Fruit fly (Drosophila melanogaster) whole organism, embryonic: ENCODE data around the gene CG42784.

Source experiments
- ATbp ChIP-seq: fragments of 200-800 bp; sonication (Bioruptor generic); optimal IDR thresholded peaks from 2 replicates; lab custom pipeline; 2017; ENCODE audit warnings: missing biosample characterization, mild to moderate bottlenecking, missing genetic modification characterization, missing genetic modification reagents
- Atf6 ChIP-seq: fragments of 200-800 bp; sonication (Bioruptor generic); IDR thresholded peaks from 2 replicates; pipeline ENCODE4 v1.3.6; 2022; ENCODE audit warnings: missing biosample characterization, missing genetic modification characterization
- CG10147 ChIP-seq: fragments of 200-800 bp; sonication (Bioruptor generic); optimal IDR thresholded peaks from 2 replicates; lab custom pipeline; 2019; ENCODE audit warnings: missing biosample characterization, mild to moderate bottlenecking, missing genetic modification characterization, moderate library complexity
- CG10565 ChIP-seq: fragments of 200-800 bp; sonication (Bioruptor generic); optimal IDR thresholded peaks from 3 replicates; lab custom pipeline; 2016; ENCODE audit warnings: missing biosample characterization, mild to moderate bottlenecking, missing genetic modification characterization
- CG13296 ChIP-seq: fragments of 200-800 bp; sonication (Bioruptor generic); optimal IDR thresholded peaks from 3 replicates; lab custom pipeline; 2018; ENCODE audit warnings: missing biosample characterization, mild to moderate bottlenecking, missing genetic modification characterization
- CG13424 ChIP-seq: fragments of 200-800 bp; sonication (Bioruptor generic); optimal IDR thresholded peaks from 2 replicates; lab custom pipeline; 2019; ENCODE audit warnings: missing biosample characterization, mild to moderate bottlenecking, missing genetic modification characterization, moderate library complexity
- CG14710 ChIP-seq: fragments of 200-800 bp; sonication (Bioruptor generic); optimal IDR thresholded peaks from 3 replicates; lab custom pipeline; 2019; ENCODE audit warnings: missing biosample characterization, mild to moderate bottlenecking, missing genetic modification characterization, moderate library complexity
- CG1602 ChIP-seq: fragments of 200-800 bp; sonication (Bioruptor generic); optimal IDR thresholded peaks from 3 replicates; lab custom pipeline; 2016; ENCODE audit warnings: missing biosample characterization, missing genetic modification characterization
- CG17829 ChIP-seq: fragments of 200-800 bp; optimal IDR thresholded peaks from 2 replicates; lab custom pipeline; 2019; ENCODE audit warnings: missing biosample characterization, mild to moderate bottlenecking, missing genetic modification characterization, moderate library complexity
- CG2712 ChIP-seq: fragments of 200-800 bp; optimal IDR thresholded peaks from 3 replicates; lab custom pipeline; 2019; ENCODE audit warnings: missing biosample characterization, mild to moderate bottlenecking, missing genetic modification characterization, moderate library complexity
- CG5953 ChIP-seq: fragments of 200-800 bp; sonication (Bioruptor generic); IDR thresholded peaks from 2 replicates; pipeline ENCODE4 v1.3.6; 2022; ENCODE audit warnings: missing biosample characterization, missing genetic modification characterization
- CG6813 ChIP-seq: fragments of 200-800 bp; sonication (Bioruptor generic); optimal IDR thresholded peaks from 2 replicates; lab custom pipeline; 2017; ENCODE audit warnings: missing biosample characterization, missing genetic modification characterization, mild to moderate bottlenecking, moderate library complexity, missing genetic modification reagents
- CG7556 ChIP-seq: fragments of 200-800 bp; sonication (Bioruptor generic); optimal IDR thresholded peaks from 2 replicates; lab custom pipeline; 2017; ENCODE audit warnings: missing biosample characterization, mild to moderate bottlenecking, missing genetic modification characterization
- CG7928 ChIP-seq: fragments of 200-800 bp; sonication (Bioruptor generic); optimal IDR thresholded peaks from 2 replicates; lab custom pipeline; 2017; ENCODE audit warnings: missing biosample characterization, mild to moderate bottlenecking, missing genetic modification characterization
- CG8359 ChIP-seq: fragments of 200-800 bp; sonication (Bioruptor generic); optimal IDR thresholded peaks from 2 replicates; lab custom pipeline; 2017; ENCODE audit warnings: missing biosample characterization, mild to moderate bottlenecking, missing genetic modification characterization, borderline replicate concordance
- Dp ChIP-seq: fragments of 200-800 bp; sonication (Bioruptor generic); optimal IDR thresholded peaks from 2 replicates; lab custom pipeline; 2018; ENCODE audit warnings: missing biosample characterization, mild to moderate bottlenecking, missing genetic modification characterization, moderate library complexity
- E2f1 ChIP-seq: fragments of 200-800 bp; sonication (Bioruptor generic); IDR thresholded peaks from 2 replicates; pipeline ENCODE4 v1.3.6; 2022; ENCODE audit warnings: missing biosample characterization, missing genetic modification characterization
- Ets97D ChIP-seq: fragments of 200-800 bp; sonication (Bioruptor generic); optimal IDR thresholded peaks from 3 replicates; lab custom pipeline; 2016; ENCODE audit warnings: missing biosample characterization, missing genetic modification characterization
- Hr51 ChIP-seq, 2 experiments: fragments of 200-800 bp; sonication (Bioruptor generic); optimal IDR thresholded peaks; 2 replicates in 1 of 2; 3 replicates in 1 of 2; lab custom pipeline; 2016 to 2018; ENCODE audit warnings: missing biosample characterization in 2 of 2, missing genetic modification characterization in 2 of 2, mild to moderate bottlenecking in 1 of 2, moderate library complexity in 1 of 2
- Jarid2 ChIP-seq: fragments of 200-800 bp; sonication (Bioruptor generic); optimal IDR thresholded peaks from 3 replicates; lab custom pipeline; 2017; ENCODE audit warnings: mild to moderate bottlenecking, missing biosample characterization, missing genetic modification reagents, missing genetic modification characterization
- MBD-R2 ChIP-seq: fragments of 200-800 bp; sonication (Bioruptor generic); IDR thresholded peaks from 2 replicates; pipeline ENCODE4 v1.3.6; 2022; ENCODE audit warnings: missing biosample characterization, missing genetic modification characterization
- Mes4 ChIP-seq: fragments of 200-800 bp; sonication (Bioruptor generic); optimal IDR thresholded peaks from 2 replicates; lab custom pipeline; 2016; ENCODE audit warnings: missing biosample characterization, missing genetic modification characterization
- NFAT ChIP-seq: fragments of 200-800 bp; sonication (Bioruptor generic); IDR thresholded peaks from 2 replicates; pipeline ENCODE4 v1.3.6; 2022; ENCODE audit warnings: missing biosample characterization, missing genetic modification characterization
- Ravus ChIP-seq: fragments of 200-800 bp; sonication (Bioruptor generic); IDR thresholded peaks from 2 replicates; pipeline ENCODE4 v1.3.6; 2022; ENCODE audit warnings: missing biosample characterization, missing genetic modification characterization
- Rfx ChIP-seq: fragments of 200-800 bp; sonication (Bioruptor generic); IDR thresholded peaks from 2 replicates; pipeline ENCODE4 v1.3.6; 2022; ENCODE audit warnings: missing biosample characterization, missing genetic modification characterization
- Usf ChIP-seq: fragments of 200-800 bp; sonication (Bioruptor generic); optimal IDR thresholded peaks from 2 replicates; lab custom pipeline; 2017; ENCODE audit warnings: missing genotype, missing biosample characterization, missing genetic modification characterization
- bigmax ChIP-seq: fragments of 200-800 bp; sonication (Bioruptor generic); optimal IDR thresholded peaks from 2 replicates; lab custom pipeline; 2018; ENCODE audit warnings: missing biosample characterization, mild to moderate bottlenecking, missing genetic modification characterization
- bowl ChIP-seq: fragments of 200-800 bp; sonication (Bioruptor generic); IDR thresholded peaks from 2 replicates; pipeline ENCODE4 v1.3.6; 2022; ENCODE audit warnings: missing biosample characterization, missing genetic modification characterization
- btn ChIP-seq: fragments of 200-800 bp; sonication (Bioruptor generic); optimal IDR thresholded peaks from 2 replicates; lab custom pipeline; 2016; ENCODE audit warnings: missing biosample characterization, missing genetic modification characterization
- caup ChIP-seq: fragments of 200-800 bp; sonication (Bioruptor generic); optimal IDR thresholded peaks from 3 replicates; lab custom pipeline; 2017; ENCODE audit warnings: missing biosample characterization, mild to moderate bottlenecking, missing genetic modification characterization, moderate library complexity; ENCODE audit not compliant: severe bottlenecking
- ci ChIP-seq: fragments of 200-800 bp; sonication (Bioruptor generic); IDR thresholded peaks from 3 replicates; pipeline ENCODE4 v1.3.6; 2022; ENCODE audit warnings: missing biosample characterization, missing genetic modification characterization
- disco-r ChIP-seq: fragments of 200-800 bp; sonication (Bioruptor generic); optimal IDR thresholded peaks from 2 replicates; lab custom pipeline; 2016; ENCODE audit warnings: missing biosample characterization, missing genetic modification characterization
- dmrt11E ChIP-seq: fragments of 200-800 bp; sonication (Bioruptor generic); optimal IDR thresholded peaks from 3 replicates; lab custom pipeline; 2018; ENCODE audit warnings: missing biosample characterization, mild to moderate bottlenecking, missing genetic modification characterization, moderate library complexity
- esg ChIP-seq: fragments of 200-800 bp; sonication (Bioruptor generic); conservative IDR thresholded peaks from 2 replicates; pipeline ENCODE4 v1.3.6; 2022; ENCODE audit warnings: missing biosample characterization, missing genetic modification characterization
- gce ChIP-seq: fragments of 200-800 bp; sonication (Bioruptor generic); IDR thresholded peaks from 3 replicates; pipeline ENCODE4 v1.3.6; 2022; ENCODE audit warnings: missing biosample characterization, missing genetic modification characterization
- grn ChIP-seq: fragments of 200-800 bp; sonication (Bioruptor generic); optimal IDR thresholded peaks from 3 replicates; lab custom pipeline; 2017; ENCODE audit warnings: missing biosample characterization, missing genetic modification characterization
- ind ChIP-seq: fragments of 200-800 bp; sonication (Bioruptor generic); optimal IDR thresholded peaks from 3 replicates; lab custom pipeline; 2016; ENCODE audit warnings: missing biosample characterization, missing genetic modification characterization
- kay ChIP-seq: fragments of 200-800 bp; sonication (Bioruptor generic); optimal IDR thresholded peaks from 2 replicates; lab custom pipeline; 2016; ENCODE audit warnings: missing biosample characterization, missing genetic modification characterization
- lab ChIP-seq: fragments of 200-800 bp; sonication (Bioruptor generic); optimal IDR thresholded peaks from 3 replicates; lab custom pipeline; 2017; ENCODE audit warnings: missing biosample characterization, missing genetic modification characterization, mild to moderate bottlenecking, moderate library complexity, missing genetic modification reagents
- lilli ChIP-seq: fragments of 200-800 bp; sonication (Bioruptor generic); optimal IDR thresholded peaks from 3 replicates; lab custom pipeline; 2016; ENCODE audit warnings: missing biosample characterization, missing genetic modification characterization
- lmd ChIP-seq: fragments of 200-800 bp; sonication (Bioruptor generic); IDR thresholded peaks from 2 replicates; pipeline ENCODE4 v1.3.6; 2022; ENCODE audit warnings: missing biosample characterization, missing genetic modification characterization
- mam ChIP-seq: fragments of 200-800 bp; sonication (Bioruptor generic); optimal IDR thresholded peaks from 3 replicates; lab custom pipeline; 2016; ENCODE audit warnings: missing biosample characterization, missing genetic modification characterization
- nom ChIP-seq: fragments of 200-800 bp; sonication (Bioruptor generic); optimal IDR thresholded peaks from 2 replicates; lab custom pipeline; 2017; ENCODE audit warnings: missing biosample characterization, missing genetic modification characterization, mild to moderate bottlenecking, moderate library complexity, missing genetic modification reagents
- onecut ChIP-seq: fragments of 200-800 bp; sonication (Bioruptor generic); IDR thresholded peaks from 2 replicates; pipeline ENCODE4 v1.3.6; 2022; ENCODE audit warnings: missing biosample characterization, missing genetic modification characterization
- repo ChIP-seq: fragments of 200-800 bp; sonication (Bioruptor generic); optimal IDR thresholded peaks from 2 replicates; lab custom pipeline; 2016; ENCODE audit warnings: missing biosample characterization, missing genetic modification characterization
- sens-2 ChIP-seq: fragments of 200-800 bp; sonication (Bioruptor generic); IDR thresholded peaks from 2 replicates; pipeline ENCODE4 v1.3.6; 2022; ENCODE audit warnings: missing biosample characterization, missing genetic modification characterization
- tio ChIP-seq: fragments of 200-800 bp; sonication (Bioruptor generic); optimal IDR thresholded peaks from 2 replicates; lab custom pipeline; 2017; ENCODE audit warnings: missing biosample characterization, missing genetic modification characterization, inconsistent platforms
- unc-4 ChIP-seq: fragments of 200-800 bp; sonication (Bioruptor generic); IDR thresholded peaks from 2 replicates; pipeline ENCODE4 v1.3.6; 2022; ENCODE audit warnings: missing biosample characterization, missing genetic modification characterization; ENCODE audit not compliant: partially characterized antibody
- zfh1 ChIP-seq: fragments of 200-800 bp; sonication (Bioruptor generic); IDR thresholded peaks from 3 replicates; pipeline ENCODE4 v1.3.6; 2022; ENCODE audit warnings: missing biosample characterization, missing genetic modification characterization

CG42784 gene

dm6 chr2L:13514945-13515687 lies 99.9 kb downstream of the CG42784 start (continued):
- TF ChIP-seq CG8359 (GFP tag; lab: Kevin White, UChicago) = peak; percentile 17
- peak; percentile 72 for TF ChIP-seq Ets97D (GFP tag; lab: Kevin White, UChicago)
- TF ChIP-seq Atf6 = peak; percentile 58; the same call in 1 of the 2 replicates
- TF ChIP-seq caup (GFP tag; lab: Kevin White, UChicago) = peak; percentile 50
- TF ChIP-seq mam = peak; percentile 80
- TF ChIP-seq CG1602 (GFP tag; lab: Kevin White, UChicago) = peak; percentile 50
- no peak for TF ChIP-seq nom (GFP tag; lab: Kevin White, UChicago)
- TF ChIP-seq ATbp = peak; percentile 0
- peak; percentile 64 for TF ChIP-seq btn
- peak; percentile 79 for TF ChIP-seq Rfx (GFP tag; lab: Robert Waterston, UW)
- no peak for TF ChIP-seq bigmax (GFP tag; lab: Kevin White, UChicago)
- peak; percentile 82 for TF ChIP-seq lab (GFP tag; lab: Kevin White, UChicago)
- peak; percentile 64 for TF ChIP-seq CG10147 (GFP tag; lab: Kevin White, UChicago)
- peak; percentile 82 for TF ChIP-seq E2f1 (GFP tag; lab: Robert Waterston, UW)
- peak; percentile 58 for TF ChIP-seq CG14710
- TF ChIP-seq CG5953 (GFP tag; lab: Robert Waterston, UW) = no peak
- peak; percentile 3 for TF ChIP-seq CG10565
- TF ChIP-seq tio (GFP tag; lab: Kevin White, UChicago) = peak; percentile 9
- TF ChIP-seq sens-2 (GFP tag; lab: Robert Waterston, UW) = no peak
- peak; percentile 66 for TF ChIP-seq NFAT (GFP tag; lab: Robert Waterston, UW)
- TF ChIP-seq esg (GFP tag; lab: Robert Waterston, UW) = peak; percentile 80
- TF ChIP-seq MBD-R2 = no peak; the same call in 1 of the 2 replicates
- TF ChIP-seq CG2712 = peak; percentile 83
- peak; percentile 78 for TF ChIP-seq CG17829 (tag; lab: Kevin White, UChicago)
- peak; percentile 63 for TF ChIP-seq CG7556 (GFP tag; lab: Kevin White, UChicago)
- peak; percentile 45 for TF ChIP-seq CG13424 (tag; lab: Kevin White, UChicago)
- no peak for TF ChIP-seq unc-4 (GFP tag; lab: Robert Waterston, UW)
- peak; percentile 52; the same call in 1 of the 2 replicates for TF ChIP-seq bowl
- peak; percentile 60 for TF ChIP-seq Mes4 (GFP tag; lab: Kevin White, UChicago)
- TF ChIP-seq gce (GFP tag; lab: Robert Waterston, UW) = peak; percentile 76
- TF ChIP-seq kay = peak; percentile 69
- TF ChIP-seq Dp (GFP tag; lab: Kevin White, UChicago) = no peak
- TF ChIP-seq dmrt11E (tag; lab: Kevin White, UChicago) = peak; percentile 1
- TF ChIP-seq lilli = peak; percentile 65
- peak; percentile 66; the same call in 2 of the 3 replicates for TF ChIP-seq ci
- TF ChIP-seq grn (GFP tag; lab: Kevin White, UChicago) = peak; percentile 0
- peak; percentile 62 for TF ChIP-seq CG13296 (GFP tag; lab: Kevin White, UChicago)
- peak; percentile 51 for TF ChIP-seq lmd (GFP tag; lab: Robert Waterston, UW)
- peak; percentile 71 for TF ChIP-seq disco-r (GFP tag; lab: Kevin White, UChicago)
- TF ChIP-seq Jarid2 (GFP tag; lab: Kevin White, UChicago) = peak; percentile 4
- peak; percentile 87 for TF ChIP-seq ind (GFP tag; lab: Kevin White, UChicago)
- TF ChIP-seq repo (GFP tag; lab: Kevin White, UChicago) = peak; percentile 53
- TF ChIP-seq onecut (GFP tag; lab: Robert Waterston, UW) = peak; percentile 50
- peak; percentile 21 to 79 for TF ChIP-seq Hr51 (GFP tag; optimal IDR thresholded peaks at IDR 0.05; lab: Kevin White, UChicago)
- no peak for TF ChIP-seq CG7928 (GFP tag; lab: Kevin White, UChicago)
- TF ChIP-seq zfh1 (GFP tag; lab: Robert Waterston, UW) = peak; percentile 64
- peak; percentile 59 for TF ChIP-seq Ravus (GFP tag; lab: Robert Waterston, UW)
- TF ChIP-seq Usf = no peak
- peak; percentile 55 for TF ChIP-seq CG6813 (GFP tag; lab: Kevin White, UChicago)
